Worm (Caenorhabditis elegans) whole organism, young adult: ENCODE results near the gene Y79H2A.3.

Experiments used
- B0035.1 ChIP-seq: sonication (generic microtip); optimal IDR thresholded peaks from 2 replicates; lab custom pipeline; 2016; ENCODE audit warnings: missing genetic modification characterization, mild to moderate bottlenecking, missing compliant biosample characterization, missing genotype, missing genetic modification reagents
- F10E7.11 ChIP-seq: sonication (generic microtip); optimal IDR thresholded peaks from 2 replicates; lab custom pipeline; 2017; ENCODE audit warnings: mild to moderate bottlenecking, missing genetic modification characterization, moderate library complexity, missing compliant biosample characterization
- ama-1 ChIP-seq, 3 experiments: fragments of 150-350 bp in 1 of 3; sonication (generic microtip) in 2 of 3; optimal IDR thresholded peaks; 2 replicates each; lab custom pipeline; 2014 to 2018; ENCODE audit warnings: missing biosample characterization in 2 of 3, missing genetic modification characterization in 2 of 3, missing genetic modification reagents in 2 of 3
- ceh-79 ChIP-seq: sonication (generic microtip); optimal IDR thresholded peaks from 2 replicates; lab custom pipeline; 2017; ENCODE audit warnings: mild to moderate bottlenecking, missing genetic modification characterization, missing compliant biosample characterization
- lin-54 ChIP-seq: fragments of 200-800 bp; sonication (Bioruptor generic); optimal IDR thresholded peaks from 2 replicates; lab custom pipeline; 2018; ENCODE audit warnings: mild to moderate bottlenecking, missing genetic modification characterization, missing compliant biosample characterization
- pha-4 ChIP-seq: fragments of 150-350 bp; sonication (generic microtip); optimal IDR thresholded peaks from 2 replicates; lab custom pipeline; 2014; ENCODE audit warnings: missing biosample characterization, missing genetic modification reagents, missing genetic modification characterization
- rcor-1 ChIP-seq: fragments of 200-800 bp; sonication (Bioruptor generic); IDR thresholded peaks from 2 replicates; pipeline ENCODE4 v1.3.6; 2022; ENCODE audit warnings: missing genetic modification reagents, missing genetic modification characterization, missing compliant biosample characterization
- repo-1 ChIP-seq: sonication (generic microtip); optimal IDR thresholded peaks from 2 replicates; lab custom pipeline; 2017; ENCODE audit warnings: mild to moderate bottlenecking, missing genetic modification characterization, missing compliant biosample characterization
- snpc-1.1 ChIP-seq: sonication (generic microtip); optimal IDR thresholded peaks from 2 replicates; lab custom pipeline; 2017; ENCODE audit warnings: missing genetic modification characterization, mild to moderate bottlenecking, missing compliant biosample characterization, antibody characterized with exemption, moderate library complexity, missing genotype, missing genetic modification reagents; ENCODE audit not compliant: insufficient read depth
- tlf-1 ChIP-seq: fragments of 200-800 bp; sonication (Bioruptor generic); optimal IDR thresholded peaks from 2 replicates; lab custom pipeline; 2018; ENCODE audit warnings: mild to moderate bottlenecking, missing genetic modification characterization, missing compliant biosample characterization
- xnd-1 ChIP-seq: sonication (generic microtip); optimal IDR thresholded peaks from 2 replicates; lab custom pipeline; 2016; ENCODE audit warnings: missing genotype, missing genetic modification reagents, missing genetic modification characterization, missing compliant biosample characterization

DNA sequence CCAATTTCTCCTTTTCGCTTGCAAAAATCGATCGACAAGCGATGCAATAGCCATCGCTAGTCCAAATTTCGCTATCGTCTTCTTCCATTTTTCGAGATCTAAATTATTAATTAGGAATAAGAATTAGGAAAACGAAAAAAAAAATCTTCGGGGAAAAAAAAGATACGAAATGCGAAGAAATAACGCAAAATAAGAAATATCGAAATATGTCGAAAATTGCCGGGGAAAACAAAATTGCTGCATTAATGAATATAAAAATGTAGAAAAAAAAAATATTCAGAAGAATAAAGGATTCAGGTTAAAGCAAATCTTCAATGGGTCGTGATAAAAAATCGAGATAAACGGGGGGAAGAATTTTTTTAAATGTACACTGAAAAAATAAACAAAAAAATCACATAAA is at the start of gene Y79H2A.3:
- TF ChIP-seq snpc-1.1 (tag; lab: Kevin White, UChicago) (no peak), tlf-1 (GFP tag; lab: Kevin White, UChicago) (no peak), xnd-1 (tag; lab: Kevin White, UChicago) (no peak), ceh-79 (no peak), B0035.1 (tag; lab: Kevin White, UChicago) (no peak), ama-1 (optimal IDR thresholded peaks at IDR 0.05; lab: Kevin White, UChicago) (no peak), ama-1 (GFP tag; optimal IDR thresholded peaks at IDR 0.05; lab: Kevin White, UChicago) (no peak), lin-54 (no peak), repo-1 (tag; lab: Kevin White, UChicago) (no peak), rcor-1 (GFP tag; lab: Robert Waterston, UW) (no peak), pha-4 (tag; lab: Kevin White, UChicago) (no peak), F10E7.11 (tag; lab: Kevin White, UChicago) (no peak)
